Worm (Caenorhabditis elegans) whole organism, L2 larva: ENCODE measurements around the gene sgca-1.

ENCODE experiments used
- F13H6.1 ChIP-seq: sonication (generic microtip); optimal IDR thresholded peaks from 2 replicates; lab custom pipeline; 2016; ENCODE audit warnings: missing genetic modification characterization, missing compliant biosample characterization
- ama-1 ChIP-seq: fragments of 150-350 bp; optimal IDR thresholded peaks from 2 replicates; lab custom pipeline; 2018; ENCODE audit warnings: inconsistent platforms
- ceh-82 ChIP-seq: fragments of 150-350 bp; optimal IDR thresholded peaks from 2 replicates; lab custom pipeline; 2014; ENCODE audit warnings: missing biosample characterization, missing genetic modification characterization
- elt-1 ChIP-seq: fragments of 150-350 bp; optimal IDR thresholded peaks from 2 replicates; lab custom pipeline; 2014; ENCODE audit warnings: missing biosample characterization, missing genetic modification characterization
- fos-1 ChIP-seq: fragments of 150-350 bp; optimal IDR thresholded peaks from 2 replicates; lab custom pipeline; 2014; ENCODE audit warnings: missing biosample characterization, missing genetic modification characterization
- lin-13 ChIP-seq: fragments of 150-350 bp; optimal IDR thresholded peaks from 2 replicates; lab custom pipeline; 2014; ENCODE audit warnings: missing biosample characterization, missing genetic modification reagents, missing genetic modification characterization
- lin-39 ChIP-seq: fragments of 150-350 bp; optimal IDR thresholded peaks from 2 replicates; lab custom pipeline; 2014; ENCODE audit warnings: missing biosample characterization, missing genetic modification reagents, missing genetic modification characterization
- nhr-77 ChIP-seq: fragments of 150-350 bp; optimal IDR thresholded peaks from 2 replicates; lab custom pipeline; 2014; ENCODE audit warnings: missing biosample characterization, missing genetic modification characterization

- no peak for TF ChIP-seq lin-13 (GFP tag; lab: Kevin White, UChicago)
- TF ChIP-seq ama-1 (lab: Kevin White, UChicago), result peak; percentile 1
- TF ChIP-seq F13H6.1 (tag; lab: Kevin White, UChicago), result peak; percentile 26
- TF ChIP-seq lin-39, result no peak
- no peak for TF ChIP-seq elt-1 (tag; lab: Kevin White, UChicago)
- TF ChIP-seq fos-1 (tag; lab: Kevin White, UChicago), result peak; percentile 69
- TF ChIP-seq nhr-77 (tag; lab: Kevin White, UChicago), result no peak
- no peak for TF ChIP-seq ceh-82
Observed at ce11 chrX:6788965-6789573, at the start of gene sgca-1.
